Worm (Caenorhabditis elegans): ENCODE data around the gene irld-18.

irld-18 gene

ce11 chrIV:14618551-14618950 is 37.7 kb upstream of the irld-18 start:
- TF ChIP-seq unc-42 (tag; optimal IDR thresholded peaks at IDR 0.05) = no peak
- no peak for TF ChIP-seq ceh-22 (tag; optimal IDR thresholded peaks at IDR 0.05)
- no peak for TF ChIP-seq madf-2 (tag; optimal IDR thresholded peaks at IDR 0.05)
- no peak for TF ChIP-seq ahr-1 (tag; optimal IDR thresholded peaks at IDR 0.05)
- no peak for TF ChIP-seq odd-2 (tag; optimal IDR thresholded peaks at IDR 0.05)
- no peak for TF ChIP-seq ceh-14 (tag; optimal IDR thresholded peaks at IDR 0.05)
- no peak for TF ChIP-seq tbx-2 (tag; optimal IDR thresholded peaks at IDR 0.05)
- no peak for TF ChIP-seq gmeb-2 (tag; optimal IDR thresholded peaks at IDR 0.05)
- TF ChIP-seq unc-55 (GFP tag; optimal IDR thresholded peaks at IDR 0.05) = no peak
- no peak for TF ChIP-seq F13H6.1 (tag; optimal IDR thresholded peaks at IDR 0.05)
- no peak for TF ChIP-seq T23F11.4 (GFP tag; optimal IDR thresholded peaks at IDR 0.05)
- no peak for TF ChIP-seq pha-2 (tag; optimal IDR thresholded peaks at IDR 0.05)
- no peak for TF ChIP-seq dmd-4 (tag; optimal IDR thresholded peaks at IDR 0.05; ENCODE audit: borderline replicate concordance)
- TF ChIP-seq ceh-31 (tag; optimal IDR thresholded peaks at IDR 0.05) = no peak
- TF ChIP-seq ceh-24 (tag; optimal IDR thresholded peaks at IDR 0.05) = no peak
- no peak for TF ChIP-seq ceh-2 (tag; optimal IDR thresholded peaks at IDR 0.05)
- TF ChIP-seq fkh-6 (tag; optimal IDR thresholded peaks at IDR 0.05) = no peak

- TF ChIP-seq tbx-2 (tag; optimal IDR thresholded peaks at IDR 0.05) = no peak
- no peak for TF ChIP-seq elt-4 (tag; optimal IDR thresholded peaks at IDR 0.05)
- TF ChIP-seq ceh-30 (tag; optimal IDR thresholded peaks at IDR 0.05) = no peak
- no peak for TF ChIP-seq nhr-232 (tag; optimal IDR thresholded peaks at IDR 0.05)
- TF ChIP-seq pros-1 (tag; optimal IDR thresholded peaks at IDR 0.05) = no peak
- TF ChIP-seq ref-2 (tag; optimal IDR thresholded peaks at IDR 0.05) = no peak
- no peak for TF ChIP-seq fkh-6 (tag; optimal IDR thresholded peaks at IDR 0.05)
- no peak for TF ChIP-seq ztf-16 (tag; optimal IDR thresholded peaks at IDR 0.05)
- TF ChIP-seq dve-1 (tag; optimal IDR thresholded peaks at IDR 0.05) = no peak
- no peak for TF ChIP-seq pha-2 (tag; optimal IDR thresholded peaks at IDR 0.05)
- no peak for TF ChIP-seq ceh-6 (GFP tag; optimal IDR thresholded peaks at IDR 0.05)
- no peak for TF ChIP-seq ceh-31 (tag; optimal IDR thresholded peaks at IDR 0.05)
- no peak for TF ChIP-seq pax-1 (tag; optimal IDR thresholded peaks at IDR 0.05)
- TF ChIP-seq ceh-14 (tag; optimal IDR thresholded peaks at IDR 0.05) = no peak
- no peak for TF ChIP-seq ceh-48 (tag; optimal IDR thresholded peaks at IDR 0.05)
- TF ChIP-seq ceh-19 (GFP tag; optimal IDR thresholded peaks at IDR 0.05) = no peak
Observed at ce11 chrIV:14617985-14618384, 37.1 kb upstream of the irld-18 start.

ce11 chrIV:14617498-14617897 is 36.7 kb upstream of the irld-18 start:
- TF ChIP-seq npax-4 (tag; optimal IDR thresholded peaks at IDR 0.05) = no peak
- no peak for TF ChIP-seq nhr-11 (tag; optimal IDR thresholded peaks at IDR 0.05)
- TF ChIP-seq hlh-30 (tag; optimal IDR thresholded peaks at IDR 0.05; ENCODE audit: insufficient read depth) = no peak
- no peak for TF ChIP-seq unc-3 (GFP tag; conservative IDR thresholded peaks at IDR 0.05)
- TF ChIP-seq unc-3 (tag; optimal IDR thresholded peaks at IDR 0.05) = no peak
- no peak for TF ChIP-seq sox-2 (GFP tag; IDR thresholded peaks at IDR 0.05)
- no peak for TF ChIP-seq sox-4 (tag; optimal IDR thresholded peaks at IDR 0.05)
- TF ChIP-seq ets-4 (tag; optimal IDR thresholded peaks at IDR 0.05) = no peak
- TF ChIP-seq ref-2 (tag; optimal IDR thresholded peaks at IDR 0.05) = no peak
- no peak for TF ChIP-seq pag-3 (tag; optimal IDR thresholded peaks at IDR 0.05; ENCODE audit: borderline replicate concordance)

- TF ChIP-seq hlh-13 (GFP tag; optimal IDR thresholded peaks at IDR 0.05) = no peak
- no peak for TF ChIP-seq pag-3 (tag; optimal IDR thresholded peaks at IDR 0.05; ENCODE audit: borderline replicate concordance)
- TF ChIP-seq elt-4 (tag; optimal IDR thresholded peaks at IDR 0.05) = no peak
- no peak for TF ChIP-seq ceh-2 (tag; optimal IDR thresholded peaks at IDR 0.05)
- TF ChIP-seq npax-4 (tag; optimal IDR thresholded peaks at IDR 0.05) = no peak
- no peak for TF ChIP-seq fkh-6 (tag; optimal IDR thresholded peaks at IDR 0.05)
- TF ChIP-seq ztf-16 (tag; optimal IDR thresholded peaks at IDR 0.05) = no peak
- TF ChIP-seq fax-1 (tag; optimal IDR thresholded peaks at IDR 0.05) = no peak
- no peak for TF ChIP-seq ceh-24 (tag; optimal IDR thresholded peaks at IDR 0.05)
- no peak for TF ChIP-seq ceh-19 (GFP tag; optimal IDR thresholded peaks at IDR 0.05)
- no peak for TF ChIP-seq lim-6 (tag; optimal IDR thresholded peaks at IDR 0.05)
- no peak for TF ChIP-seq pha-4 (tag; optimal IDR thresholded peaks at IDR 0.05)
- no peak for TF ChIP-seq madf-2 (tag; optimal IDR thresholded peaks at IDR 0.05)
- TF ChIP-seq K09A11.1 (tag; optimal IDR thresholded peaks at IDR 0.05; ENCODE audit: insufficient read depth) = no peak
- no peak for TF ChIP-seq syd-9 (tag; optimal IDR thresholded peaks at IDR 0.05)
- TF ChIP-seq dmd-4 (tag; optimal IDR thresholded peaks at IDR 0.05; ENCODE audit: borderline replicate concordance) = no peak
- TF ChIP-seq ets-4 (tag; optimal IDR thresholded peaks at IDR 0.05) = no peak
Observed at ce11 chrIV:14617059-14617458, 36.2 kb upstream of the irld-18 start.
